Worm (Caenorhabditis elegans) whole organism, L3 larva: Measurements from ENCODE around the gene C38C10.3.

ENCODE experiments used
- ceh-28 ChIP-seq: fragments of 150-350 bp; optimal IDR thresholded peaks from 2 replicates; lab custom pipeline; 2014; ENCODE audit warnings: missing biosample characterization, missing genetic modification reagents, missing genetic modification characterization
- ceh-82 ChIP-seq: fragments of 150-350 bp; optimal IDR thresholded peaks from 2 replicates; lab custom pipeline; 2014; ENCODE audit warnings: missing biosample characterization, missing genetic modification characterization
- fos-1 ChIP-seq: fragments of 150-350 bp; optimal IDR thresholded peaks from 2 replicates; lab custom pipeline; 2014; ENCODE audit warnings: missing biosample characterization, missing genetic modification characterization
- lin-39 ChIP-seq: fragments of 150-350 bp; optimal IDR thresholded peaks from 2 replicates; lab custom pipeline; 2018; ENCODE audit warnings: missing biosample characterization, missing genetic modification reagents, missing genetic modification characterization
- nhr-12 ChIP-seq: fragments of 150-350 bp; optimal IDR thresholded peaks from 2 replicates; lab custom pipeline; 2014; ENCODE audit warnings: missing biosample characterization, missing genetic modification characterization
- nhr-237 ChIP-seq: fragments of 150-350 bp; optimal IDR thresholded peaks from 2 replicates; lab custom pipeline; 2014; ENCODE audit warnings: missing biosample characterization, missing genetic modification characterization
- nhr-77 ChIP-seq: fragments of 150-350 bp; optimal IDR thresholded peaks from 2 replicates; lab custom pipeline; 2014; ENCODE audit warnings: missing biosample characterization, missing genetic modification characterization
- skn-1 ChIP-seq: fragments of 150-350 bp; optimal IDR thresholded peaks from 2 replicates; lab custom pipeline; 2014; ENCODE audit warnings: missing biosample characterization, missing genetic modification characterization
- tbx-2 ChIP-seq: sonication (generic microtip); optimal IDR thresholded peaks from 2 replicates; lab custom pipeline; 2016; ENCODE audit warnings: mild to moderate bottlenecking, missing genetic modification characterization, missing compliant biosample characterization
- unc-62 ChIP-seq: fragments of 150-350 bp; sonication (generic microtip); optimal IDR thresholded peaks from 4 replicates; lab custom pipeline; 2014; ENCODE audit warnings: missing biosample characterization, missing genetic modification reagents, missing genetic modification characterization
- zag-1 ChIP-seq: fragments of 150-350 bp; optimal IDR thresholded peaks from 2 replicates; lab custom pipeline; 2014; ENCODE audit warnings: missing biosample characterization, missing genetic modification characterization
- ztf-11 ChIP-seq: fragments of 150-350 bp; optimal IDR thresholded peaks from 2 replicates; lab custom pipeline; 2014; ENCODE audit warnings: missing biosample characterization, missing genetic modification characterization
- ztf-4 ChIP-seq: fragments of 150-350 bp; optimal IDR thresholded peaks from 2 replicates; lab custom pipeline; 2014; ENCODE audit warnings: missing biosample characterization, missing genetic modification characterization

DNA sequence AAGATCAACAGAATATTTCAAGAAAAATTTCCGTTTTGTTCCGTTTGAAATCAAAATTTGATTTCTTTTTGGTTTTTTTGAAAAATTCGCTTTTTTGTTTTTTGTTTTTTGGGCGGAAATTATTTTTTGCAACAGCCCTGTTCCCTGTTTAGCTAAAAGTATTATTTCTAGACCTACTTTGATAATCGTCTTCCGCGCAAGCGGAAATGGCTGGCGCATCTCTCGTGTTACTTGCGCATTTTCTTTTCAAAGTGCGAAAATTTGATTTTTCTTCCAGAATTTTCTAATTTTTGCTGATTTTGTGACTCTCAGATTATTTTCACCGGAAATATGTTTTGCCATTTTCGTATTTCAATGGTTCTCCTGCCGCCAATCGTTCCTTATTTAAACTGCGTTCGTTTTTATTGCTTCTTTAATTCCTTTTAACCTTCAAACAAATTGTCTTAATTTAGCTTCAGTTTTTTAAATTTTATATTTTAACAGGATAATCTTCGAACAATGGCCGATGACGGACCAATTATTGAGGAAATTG is 48.2 kb upstream of the C38C10.3 start, which contains the start of gene cpar-1:
- TF ChIP-seq ztf-4 (no peak), nhr-77 (tag; lab: Kevin White, UChicago) (no peak), nhr-237 (tag; lab: Kevin White, UChicago) (no peak), lin-39 (tag; lab: Kevin White, UChicago) (no peak), nhr-12 (no peak), fos-1 (tag; lab: Kevin White, UChicago) (no peak), zag-1 (tag; lab: Kevin White, UChicago) (no peak), ceh-82 (tag; lab: Kevin White, UChicago) (no peak), skn-1 (tag; lab: Kevin White, UChicago) (no peak), ceh-28 (tag; lab: Kevin White, UChicago) (no peak), ztf-11 (tag; lab: Kevin White, UChicago) (no peak), unc-62 (GFP tag; lab: Kevin White, UChicago) (no peak), tbx-2 (no peak)
